Worm (Caenorhabditis elegans) whole organism, L4 larva: Measurements from ENCODE around the gene shc-3.
A peak's percentile ranks its signal among the peaks of the same experiment; 100 is the strongest.

Source experiments
- Y48G9A.11 ChIP-seq: fragments of 200-800 bp; sonication (Bioruptor generic); IDR thresholded peaks from 2 replicates; pipeline ENCODE4 v1.3.6; 2022; ENCODE audit warnings: missing genetic modification reagents, missing genetic modification characterization, missing compliant biosample characterization
- jun-1 ChIP-seq: fragments of 150-350 bp; optimal IDR thresholded peaks from 2 replicates; lab custom pipeline; 2014; ENCODE audit warnings: missing biosample characterization, missing genetic modification reagents, missing genetic modification characterization
- lin-1 ChIP-seq: fragments of 200-800 bp; sonication (Bioruptor generic); IDR thresholded peaks from 2 replicates; pipeline ENCODE4 v1.3.6; 2022; ENCODE audit warnings: missing genetic modification reagents, missing genetic modification characterization, missing compliant biosample characterization
- lin-29 ChIP-seq: fragments of 200-800 bp; sonication (Bioruptor generic); IDR thresholded peaks from 2 replicates; pipeline ENCODE4 v1.3.6; 2022; ENCODE audit warnings: missing genetic modification reagents, missing genetic modification characterization, missing compliant biosample characterization
- mdl-1 ChIP-seq, 2 experiments: fragments of 150-350 bp in 1 of 2; sonication (generic microtip) in 1 of 2; optimal IDR thresholded peaks; 2 replicates each; lab custom pipeline; 2014 to 2017; ENCODE audit warnings: missing biosample characterization in 2 of 2, missing genetic modification characterization in 2 of 2
- sdz-12 ChIP-seq: fragments of 200-800 bp; sonication (Bioruptor generic); optimal IDR thresholded peaks from 2 replicates; lab custom pipeline; 2018; ENCODE audit warnings: mild to moderate bottlenecking, missing genetic modification characterization, missing compliant biosample characterization
- snpc-4 ChIP-seq: fragments of 150-350 bp; optimal IDR thresholded peaks from 2 replicates; lab custom pipeline; 2014; ENCODE audit warnings: missing biosample characterization, missing genetic modification characterization
- spr-1 ChIP-seq: sonication (generic microtip); optimal IDR thresholded peaks from 2 replicates; lab custom pipeline; 2016; ENCODE audit warnings: mild to moderate bottlenecking, missing genetic modification characterization, missing compliant biosample characterization

DNA sequence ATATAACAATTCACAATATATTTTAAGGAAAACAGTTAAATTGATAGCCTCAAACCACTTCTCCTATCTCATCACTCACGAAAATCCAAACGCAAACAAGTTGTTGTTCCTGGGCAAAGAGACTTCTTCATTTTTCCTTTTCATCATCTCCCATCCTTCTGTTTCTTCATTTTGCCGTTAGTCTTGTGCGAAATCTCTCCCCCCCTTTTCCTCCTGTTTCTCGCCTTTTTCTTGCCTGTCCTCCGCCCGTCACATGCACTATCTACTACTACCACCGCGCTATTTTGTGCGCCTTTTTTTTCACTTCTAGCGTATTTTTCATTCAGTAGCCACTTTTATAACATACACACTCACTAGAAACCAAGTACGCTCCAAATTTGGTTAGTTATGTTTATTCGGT lies 37.2 kb downstream of the shc-3 start:
- TF ChIP-seq Y48G9A.11: no peak
- TF ChIP-seq lin-1: no peak
- TF ChIP-seq lin-29 (GFP tag; lab: Robert Waterston, UW): no peak
- peak in 1 of 2 experiments; percentile 62 for TF ChIP-seq mdl-1 (tag; optimal IDR thresholded peaks at IDR 0.05; lab: Kevin White, UChicago)
- no peak for TF ChIP-seq jun-1 (tag; lab: Kevin White, UChicago)
- no peak for TF ChIP-seq sdz-12 (GFP tag; lab: Kevin White, UChicago)
- no peak for TF ChIP-seq snpc-4
- no peak for TF ChIP-seq spr-1
